Worm (Caenorhabditis elegans) whole organism, L4 larva: ENCODE data around the gene K01G5.8.

Source experiments
- F26F4.8 ChIP-seq: fragments of 200-800 bp; sonication (Bioruptor generic); conservative IDR thresholded peaks from 2 replicates; pipeline ENCODE4 v1.3.6; 2022; ENCODE audit warnings: missing genetic modification characterization, missing compliant biosample characterization
- aly-2 ChIP-seq: sonication (generic microtip); optimal IDR thresholded peaks from 2 replicates; lab custom pipeline; 2018; ENCODE audit warnings: missing biosample characterization, missing genetic modification characterization
- ceh-82 ChIP-seq: sonication (generic microtip); optimal IDR thresholded peaks from 2 replicates; lab custom pipeline; 2017; ENCODE audit warnings: missing biosample characterization, missing genetic modification characterization
- ctbp-1 ChIP-seq: fragments of 200-800 bp; sonication (Bioruptor generic); IDR thresholded peaks from 2 replicates; pipeline ENCODE4 v1.3.6; 2022; ENCODE audit warnings: missing genetic modification reagents, missing genetic modification characterization, missing compliant biosample characterization
- dpl-1 ChIP-seq: fragments of 150-350 bp; optimal IDR thresholded peaks from 2 replicates; lab custom pipeline; 2014; ENCODE audit warnings: missing biosample characterization, missing genetic modification reagents, missing genetic modification characterization
- gei-8 ChIP-seq: fragments of 200-800 bp; sonication (Bioruptor generic); optimal IDR thresholded peaks from 2 replicates; lab custom pipeline; 2018; ENCODE audit warnings: mild to moderate bottlenecking, missing genetic modification characterization, missing compliant biosample characterization
- mdl-1 ChIP-seq, 2 experiments: fragments of 150-350 bp in 1 of 2; sonication (generic microtip) in 1 of 2; optimal IDR thresholded peaks; 2 replicates each; lab custom pipeline; 2014 to 2017; ENCODE audit warnings: missing biosample characterization in 2 of 2, missing genetic modification characterization in 2 of 2
- unc-62 ChIP-seq, 3 experiments: fragments of 150-350 bp in 1 of 3; sonication (generic microtip); optimal IDR thresholded peaks in 2 of 3; peaks in 1 of 3; 1 replicate in 1 of 3; 2 replicates in 2 of 3; lab custom pipeline; 2014 to 2017; ENCODE audit warnings: missing biosample characterization in 3 of 3, missing genetic modification characterization in 3 of 3, missing genetic modification reagents in 3 of 3, missing genotype in 1 of 3
- zfp-2 ChIP-seq: sonication (generic microtip); optimal IDR thresholded peaks from 2 replicates; lab custom pipeline; 2016; ENCODE audit warnings: mild to moderate bottlenecking, missing genetic modification characterization, missing compliant biosample characterization

DNA sequence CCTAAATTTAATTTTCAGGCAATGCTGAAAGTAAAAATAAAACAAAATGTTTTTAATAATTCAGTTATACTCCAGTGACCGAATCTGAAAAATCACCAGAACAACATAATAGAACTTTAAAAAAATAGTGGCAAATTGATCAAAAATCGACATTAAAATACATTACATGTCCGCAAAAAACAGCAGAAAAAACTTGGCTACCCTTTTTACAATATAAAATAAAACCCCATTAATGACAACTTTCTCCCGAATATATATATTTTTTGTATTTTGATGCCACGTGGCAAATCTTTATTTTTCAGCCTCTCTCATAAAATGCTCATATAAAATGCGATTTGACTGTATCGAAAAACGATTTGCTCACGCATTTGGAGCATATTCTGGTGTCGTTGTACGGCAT is 41.0 kb upstream of the K01G5.8 start, which contains the start of gene ptr-19:
- no peak for TF ChIP-seq dpl-1
- no peak for TF ChIP-seq zfp-2
- no peak for TF ChIP-seq ceh-82 (tag; lab: Kevin White, UChicago)
- TF ChIP-seq unc-62 (GFP tag; optimal IDR thresholded peaks at IDR 0.05 in 1 of 2; lab: Kevin White, UChicago), result no peak
- TF ChIP-seq unc-62 (tag; optimal IDR thresholded peaks at IDR 0.05; lab: Kevin White, UChicago), result no peak
- TF ChIP-seq aly-2, result no peak
- no peak for TF ChIP-seq F26F4.8 (GFP tag; lab: Robert Waterston, UW)
- TF ChIP-seq gei-8 (GFP tag; lab: Kevin White, UChicago), result no peak
- no peak for TF ChIP-seq mdl-1 (tag; optimal IDR thresholded peaks at IDR 0.05; lab: Kevin White, UChicago)
- no peak for TF ChIP-seq ctbp-1
